Worm (Caenorhabditis elegans) whole organism, L2 larva: ENCODE results near the gene ada-2.

Source experiments
- F13H6.1 ChIP-seq: sonication (generic microtip); optimal IDR thresholded peaks from 2 replicates; lab custom pipeline; 2016; ENCODE audit warnings: missing genetic modification characterization, missing compliant biosample characterization
- R02D3.7 ChIP-seq: fragments of 150-350 bp; optimal IDR thresholded peaks from 2 replicates; lab custom pipeline; 2014; ENCODE audit warnings: missing biosample characterization, missing genetic modification characterization
- ZK546.5 ChIP-seq: sonication (generic microtip); optimal IDR thresholded peaks from 2 replicates; lab custom pipeline; 2017; ENCODE audit warnings: missing biosample characterization, missing genetic modification characterization
- alr-1 ChIP-seq: fragments of 150-350 bp; optimal IDR thresholded peaks from 2 replicates; lab custom pipeline; 2014; ENCODE audit warnings: missing biosample characterization, missing genetic modification characterization
- ama-1 ChIP-seq: fragments of 150-350 bp; optimal IDR thresholded peaks from 2 replicates; lab custom pipeline; 2018; ENCODE audit warnings: inconsistent platforms
- ceh-16 ChIP-seq: fragments of 150-350 bp; optimal IDR thresholded peaks from 2 replicates; lab custom pipeline; 2014; ENCODE audit warnings: missing biosample characterization, missing genetic modification characterization
- crh-2 ChIP-seq: sonication (generic microtip); optimal IDR thresholded peaks from 2 replicates; lab custom pipeline; 2017; ENCODE audit warnings: missing biosample characterization, missing genetic modification characterization
- egl-27 ChIP-seq: sonication (generic microtip); optimal IDR thresholded peaks from 3 replicates; lab custom pipeline; 2017; ENCODE audit warnings: missing biosample characterization, missing genetic modification reagents, missing genetic modification characterization
- elt-1 ChIP-seq: fragments of 150-350 bp; optimal IDR thresholded peaks from 2 replicates; lab custom pipeline; 2014; ENCODE audit warnings: missing biosample characterization, missing genetic modification characterization
- fos-1 ChIP-seq: fragments of 150-350 bp; optimal IDR thresholded peaks from 2 replicates; lab custom pipeline; 2014; ENCODE audit warnings: missing biosample characterization, missing genetic modification characterization
- lin-13 ChIP-seq: fragments of 150-350 bp; optimal IDR thresholded peaks from 2 replicates; lab custom pipeline; 2014; ENCODE audit warnings: missing biosample characterization, missing genetic modification reagents, missing genetic modification characterization
- lsy-2 ChIP-seq, 2 experiments: fragments of 150-350 bp in 1 of 2; sonication (generic microtip) in 1 of 2; optimal IDR thresholded peaks; 2 replicates each; lab custom pipeline; 2014 to 2017; ENCODE audit warnings: missing biosample characterization in 2 of 2, missing genetic modification characterization in 2 of 2
- mab-5 ChIP-seq: fragments of 150-350 bp; optimal IDR thresholded peaks from 2 replicates; lab custom pipeline; 2014; ENCODE audit warnings: missing biosample characterization, missing genetic modification characterization
- mbf-1 ChIP-seq: sonication (generic microtip); optimal IDR thresholded peaks from 2 replicates; lab custom pipeline; 2017; ENCODE audit warnings: missing biosample characterization, missing genetic modification characterization
- mdl-1 ChIP-seq, 2 experiments: fragments of 150-350 bp in 1 of 2; sonication (generic microtip) in 1 of 2; optimal IDR thresholded peaks; 2 replicates each; lab custom pipeline; 2017; ENCODE audit warnings: missing biosample characterization in 2 of 2, missing genetic modification characterization in 2 of 2
- nhr-10 ChIP-seq: sonication (generic microtip); optimal IDR thresholded peaks from 2 replicates; lab custom pipeline; 2017; ENCODE audit warnings: missing biosample characterization, missing genetic modification characterization
- nhr-11 ChIP-seq: fragments of 150-350 bp; optimal IDR thresholded peaks from 2 replicates; lab custom pipeline; 2014; ENCODE audit warnings: missing biosample characterization, missing genetic modification characterization
- nhr-12 ChIP-seq: fragments of 150-350 bp; optimal IDR thresholded peaks from 2 replicates; lab custom pipeline; 2014; ENCODE audit warnings: missing biosample characterization, missing genetic modification characterization
- nhr-129 ChIP-seq: fragments of 150-350 bp; optimal IDR thresholded peaks from 2 replicates; lab custom pipeline; 2014; ENCODE audit warnings: missing biosample characterization, missing genetic modification characterization
- nhr-21 ChIP-seq: fragments of 150-350 bp; optimal IDR thresholded peaks from 2 replicates; lab custom pipeline; 2014; ENCODE audit warnings: missing biosample characterization, missing genetic modification characterization
- nhr-237 ChIP-seq: fragments of 150-350 bp; optimal IDR thresholded peaks from 2 replicates; lab custom pipeline; 2014; ENCODE audit warnings: missing biosample characterization, missing genetic modification characterization
- nhr-25 ChIP-seq: fragments of 150-350 bp; sonication (generic microtip); optimal IDR thresholded peaks from 3 replicates; lab custom pipeline; 2014; ENCODE audit warnings: missing biosample characterization, missing genetic modification characterization
- nhr-6 ChIP-seq: fragments of 150-350 bp; optimal IDR thresholded peaks from 2 replicates; lab custom pipeline; 2014; ENCODE audit warnings: missing biosample characterization, missing genetic modification characterization
- nhr-77 ChIP-seq: fragments of 150-350 bp; optimal IDR thresholded peaks from 2 replicates; lab custom pipeline; 2014; ENCODE audit warnings: missing biosample characterization, missing genetic modification characterization
- peb-1 ChIP-seq: fragments of 150-350 bp; optimal IDR thresholded peaks from 2 replicates; lab custom pipeline; 2014; ENCODE audit warnings: missing biosample characterization, missing genetic modification characterization
- sem-4 ChIP-seq: fragments of 150-350 bp; optimal IDR thresholded peaks from 2 replicates; lab custom pipeline; 2014; ENCODE audit warnings: missing biosample characterization, missing genetic modification reagents, missing genetic modification characterization
- skn-1 ChIP-seq: sonication (generic microtip); optimal IDR thresholded peaks from 2 replicates; lab custom pipeline; 2017; ENCODE audit warnings: missing biosample characterization, missing genetic modification characterization
- sma-3 ChIP-seq: sonication (generic microtip); optimal IDR thresholded peaks from 2 replicates; lab custom pipeline; 2016; ENCODE audit warnings: missing genetic modification reagents, missing genetic modification characterization, missing compliant biosample characterization
- sma-9 ChIP-seq, 2 experiments: fragments of 150-350 bp in 1 of 2; sonication (generic microtip) in 1 of 2; optimal IDR thresholded peaks; 2 replicates each; lab custom pipeline; 2014 to 2016; ENCODE audit warnings: missing genetic modification characterization in 2 of 2, mild to moderate bottlenecking in 1 of 2, missing biosample characterization in 1 of 2, missing compliant biosample characterization in 1 of 2, missing genetic modification reagents in 1 of 2, moderate library complexity in 1 of 2
- unc-39 ChIP-seq: fragments of 150-350 bp; optimal IDR thresholded peaks from 2 replicates; lab custom pipeline; 2014; ENCODE audit warnings: missing biosample characterization, missing genetic modification characterization
- unc-55 ChIP-seq: fragments of 150-350 bp; sonication (generic microtip); optimal IDR thresholded peaks from 3 replicates; lab custom pipeline; 2014; ENCODE audit warnings: missing biosample characterization, missing genetic modification reagents, missing genetic modification characterization
- ztf-4 ChIP-seq: fragments of 150-350 bp; optimal IDR thresholded peaks from 2 replicates; lab custom pipeline; 2014; ENCODE audit warnings: missing biosample characterization, missing genetic modification characterization

The ada-2 gene

ce11 chrII:7251978-7252377, at the start of gene ada-2, which contains the start of gene prx-13:
ada-2 (plus strand) TSS chrII:7252259.
prx-13 (minus strand) TSS chrII:7252015.
- TF ChIP-seq ama-1 (lab: Kevin White, UChicago) (no peak), ztf-4 (tag; lab: Kevin White, UChicago) (no peak), F13H6.1 (tag; lab: Kevin White, UChicago) (no peak), sma-9 (GFP tag; optimal IDR thresholded peaks at IDR 0.05; lab: Kevin White, UChicago) (peak; percentile 8), sma-9 (tag; optimal IDR thresholded peaks at IDR 0.05; lab: Kevin White, UChicago) (no peak), mdl-1 (tag; optimal IDR thresholded peaks at IDR 0.05; lab: Kevin White, UChicago) (no peak), mbf-1 (tag; lab: Kevin White, UChicago) (no peak), nhr-11 (tag; lab: Kevin White, UChicago) (no peak), sma-3 (peak; percentile 6), fos-1 (peak; percentile 79), nhr-25 (no peak)

ce11 chrII:7203110-7203509, 48.9 kb upstream of the ada-2 start, which contains the start of gene srd-56:
srd-56 (minus strand) TSS chrII:7203210.
- TF ChIP-seq nhr-12 (no peak), nhr-129 (tag; lab: Kevin White, UChicago) (no peak), peb-1 (tag; lab: Kevin White, UChicago) (no peak), ceh-16 (tag; lab: Kevin White, UChicago) (no peak), crh-2 (tag; lab: Kevin White, UChicago) (no peak), nhr-237 (tag; lab: Kevin White, UChicago) (no peak), nhr-21 (tag; lab: Kevin White, UChicago) (no peak), alr-1 (no peak), mab-5 (tag; lab: Kevin White, UChicago) (no peak), F13H6.1 (tag; lab: Kevin White, UChicago) (no peak), unc-55 (GFP tag; lab: Kevin White, UChicago) (no peak), ZK546.5 (tag; lab: Kevin White, UChicago) (no peak), sem-4 (tag; lab: Kevin White, UChicago) (no peak), mdl-1 (tag; optimal IDR thresholded peaks at IDR 0.05; lab: Kevin White, UChicago) (no peak), nhr-25 (no peak), egl-27 (tag; lab: Kevin White, UChicago) (no peak)

ce11 chrII:7204951-7205350, 47.1 kb upstream of the ada-2 start, which contains the start of gene srd-58:
srd-58 (minus strand) TSS chrII:7205051.
- TF ChIP-seq nhr-10 (tag; lab: Kevin White, UChicago) (no peak), nhr-77 (no peak), unc-55 (GFP tag; lab: Kevin White, UChicago) (no peak), ama-1 (lab: Kevin White, UChicago) (no peak), lsy-2 (tag; optimal IDR thresholded peaks at IDR 0.05; lab: Kevin White, UChicago) (no peak), nhr-21 (tag; lab: Kevin White, UChicago) (no peak)

ce11 chrII:7205388-7205787, 46.7 kb upstream of the ada-2 start, which contains the start of gene srd-59:
srd-59 (plus strand) TSS chrII:7205688.
- TF ChIP-seq nhr-77, result no peak
- no peak for TF ChIP-seq nhr-129 (tag; lab: Kevin White, UChicago)
- TF ChIP-seq skn-1 (tag; lab: Kevin White, UChicago), result no peak

DNA sequence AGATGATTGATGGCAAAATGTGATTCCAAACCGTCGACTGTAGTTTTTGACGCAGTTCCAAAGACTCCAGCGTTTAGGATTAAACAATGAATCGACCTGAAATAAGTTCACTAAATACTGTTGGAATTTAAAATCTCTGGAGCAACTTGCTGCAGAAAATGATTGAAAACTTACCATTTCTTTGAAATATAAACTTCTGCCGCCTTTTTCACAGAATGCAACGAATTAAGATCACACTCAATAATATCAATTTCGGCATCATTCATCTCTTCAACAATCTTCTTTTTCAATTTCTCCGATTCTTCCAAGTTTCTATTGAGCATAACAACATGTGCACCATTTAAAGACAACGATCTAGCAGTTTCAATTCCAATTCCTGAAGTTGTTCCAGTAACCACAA, 44.4 kb upstream of the ada-2 start:
- no peak for TF ChIP-seq unc-39 (tag; lab: Kevin White, UChicago)
- no peak for TF ChIP-seq elt-1 (tag; lab: Kevin White, UChicago)

ce11 chrII:7208184-7208583, 43.9 kb upstream of the ada-2 start, which contains the start of gene dhs-7:
dhs-7 (minus strand) TSS chrII:7208460.
- TF ChIP-seq nhr-77 (no peak), lin-13 (no peak), nhr-6 (tag; lab: Kevin White, UChicago) (no peak), nhr-11 (tag; lab: Kevin White, UChicago) (no peak), mab-5 (tag; lab: Kevin White, UChicago) (no peak), nhr-21 (tag; lab: Kevin White, UChicago) (no peak), R02D3.7 (tag; lab: Kevin White, UChicago) (no peak)
- TF ChIP-seq, all 48 proteins: peak for 0
